Fruit fly (Drosophila melanogaster) whole organism, embryonic: ENCODE measurements around the gene CG42486.
A peak's percentile ranks its signal among the peaks of the same experiment; 100 is the strongest.

Experiments used
- CG5245 ChIP-seq: fragments of 200-800 bp; sonication (Bioruptor generic); optimal IDR thresholded peaks from 3 replicates; lab custom pipeline; 2016; ENCODE audit warnings: missing biosample characterization, missing genetic modification characterization
- gsb-n ChIP-seq: fragments of 200-800 bp; sonication (Bioruptor generic); optimal IDR thresholded peaks from 3 replicates; lab custom pipeline; 2018; ENCODE audit warnings: missing biosample characterization, mild to moderate bottlenecking, missing genetic modification characterization
- onecut ChIP-seq: fragments of 200-800 bp; sonication (Bioruptor generic); IDR thresholded peaks from 2 replicates; pipeline ENCODE4 v1.3.6; 2022; ENCODE audit warnings: missing biosample characterization, missing genetic modification characterization
- scrt ChIP-seq: fragments of 200-800 bp; sonication (Bioruptor generic); optimal IDR thresholded peaks from 2 replicates; lab custom pipeline; 2018; ENCODE audit warnings: missing biosample characterization, mild to moderate bottlenecking, missing genetic modification characterization, moderate library complexity

Gene CG42486

DNA sequence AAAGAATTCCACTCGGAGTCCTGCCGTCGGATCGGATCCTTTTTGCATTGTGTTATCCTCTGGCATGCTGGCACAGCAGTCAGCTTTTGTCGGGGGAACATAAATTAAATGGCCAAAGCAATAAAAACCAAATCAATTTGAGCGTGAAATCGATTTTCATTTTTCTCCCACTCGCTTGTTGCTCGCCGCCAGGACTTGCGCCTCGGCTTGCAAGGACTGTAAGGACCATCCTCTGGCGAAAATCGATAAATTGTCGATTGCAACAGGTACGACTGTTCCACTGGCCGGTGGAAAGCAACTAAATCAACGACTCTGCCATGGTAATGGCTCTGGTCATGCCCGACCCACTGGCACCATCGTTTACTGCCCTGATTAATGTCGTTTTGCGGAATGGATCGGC is 50.3 kb downstream of the CG42486 start:
- no peak for TF ChIP-seq gsb-n (tag; lab: Kevin White, UChicago)
- TF ChIP-seq onecut (GFP tag; lab: Robert Waterston, UW): peak; percentile 56
- TF ChIP-seq CG5245 (GFP tag; lab: Kevin White, UChicago): no peak
- TF ChIP-seq scrt: peak; percentile 50
